Fruit fly (Drosophila melanogaster) whole organism, embryonic: Measurements from ENCODE around the gene Pex5.
A peak's percentile ranks its signal among the peaks of the same experiment; 100 is the strongest.

Experiments
- CG17361 ChIP-seq: fragments of 200-800 bp; sonication (Bioruptor generic); IDR thresholded peaks from 3 replicates; pipeline ENCODE4 v1.3.6; 2022; ENCODE audit warnings: missing biosample characterization, missing genetic modification characterization
- CG17568 ChIP-seq: fragments of 200-800 bp; sonication (Bioruptor generic); optimal IDR thresholded peaks from 2 replicates; lab custom pipeline; 2018; ENCODE audit warnings: missing biosample characterization, mild to moderate bottlenecking, missing genetic modification characterization, moderate library complexity
- Hsf ChIP-seq: fragments of 200-800 bp; sonication (Bioruptor generic); optimal IDR thresholded peaks from 3 replicates; lab custom pipeline; 2016; ENCODE audit warnings: missing biosample characterization, missing genetic modification characterization
- Sry-δ ChIP-seq: fragments of 200-800 bp; sonication (Bioruptor generic); optimal IDR thresholded peaks from 2 replicates; lab custom pipeline; 2016; ENCODE audit warnings: missing biosample characterization, missing genetic modification characterization
- hth ChIP-seq: fragments of >200 bp; optimal IDR thresholded peaks from 2 replicates; lab custom pipeline; 2017; ENCODE audit warnings: inconsistent platforms

dm6 chrX:1900123-1900818 is 31.4 kb upstream of the Pex5 start, which contains the start of gene arm:
- TF ChIP-seq Sry-δ (GFP tag; lab: Kevin White, UChicago) (peak; percentile 77), CG17568 (no peak), Hsf (GFP tag; lab: Kevin White, UChicago) (no peak), hth (lab: Kevin White, UChicago) (no peak), CG17361 (GFP tag; lab: Robert Waterston, UW) (no peak)
